Fruit fly (Drosophila melanogaster) whole organism, embryonic: ENCODE data around the gene SecCl.

Source experiments
- Atf-2 ChIP-seq: fragments of 200-800 bp; sonication (Bioruptor generic); optimal IDR thresholded peaks from 2 replicates; lab custom pipeline; 2016; ENCODE audit warnings: missing biosample characterization, missing genetic modification characterization
- B-H2 ChIP-seq: fragments of 200-800 bp; sonication (Bioruptor generic); optimal IDR thresholded peaks from 2 replicates; lab custom pipeline; 2018; ENCODE audit warnings: missing biosample characterization, mild to moderate bottlenecking, missing genetic modification characterization
- Blimp-1 ChIP-seq: fragments of 200-800 bp; sonication (Bioruptor generic); optimal IDR thresholded peaks from 3 replicates; lab custom pipeline; 2018; ENCODE audit warnings: missing biosample characterization, missing genetic modification characterization, mild to moderate bottlenecking, moderate library complexity, missing genetic modification reagents
- BtbVII ChIP-seq: fragments of 200-800 bp; sonication (Bioruptor generic); optimal IDR thresholded peaks from 3 replicates; lab custom pipeline; 2017; ENCODE audit warnings: missing biosample characterization, mild to moderate bottlenecking, missing genetic modification characterization
- CG10321 ChIP-seq: fragments of 200-800 bp; sonication (Bioruptor generic); IDR thresholded peaks from 2 replicates; pipeline ENCODE4 v1.3.6; 2022; ENCODE audit warnings: missing biosample characterization, missing genetic modification characterization
- CG10543 ChIP-seq: fragments of 200-800 bp; sonication (Bioruptor generic); optimal IDR thresholded peaks from 3 replicates; lab custom pipeline; 2017; ENCODE audit warnings: missing biosample characterization, mild to moderate bottlenecking, missing genetic modification characterization, moderate library complexity
- CG11560 ChIP-seq: fragments of 200-800 bp; sonication (Bioruptor generic); IDR thresholded peaks from 3 replicates; pipeline ENCODE4 v1.3.6; 2022; ENCODE audit warnings: missing biosample characterization, missing genetic modification characterization
- CG1233 ChIP-seq: fragments of 200-800 bp; sonication (Bioruptor generic); optimal IDR thresholded peaks from 4 replicates; lab custom pipeline; 2018; ENCODE audit warnings: missing biosample characterization, mild to moderate bottlenecking, missing genetic modification characterization
- CG13624 ChIP-seq: fragments of 200-800 bp; sonication (Bioruptor generic); optimal IDR thresholded peaks from 2 replicates; lab custom pipeline; 2016; ENCODE audit warnings: missing biosample characterization, missing genetic modification characterization
- CG13894 ChIP-seq: fragments of 200-800 bp; sonication (Bioruptor generic); optimal IDR thresholded peaks from 3 replicates; lab custom pipeline; 2018; ENCODE audit warnings: missing biosample characterization, mild to moderate bottlenecking, missing genetic modification characterization, moderate library complexity
- CG1603 ChIP-seq: fragments of 200-800 bp; sonication (Bioruptor generic); optimal IDR thresholded peaks from 2 replicates; lab custom pipeline; 2019; ENCODE audit warnings: missing biosample characterization, mild to moderate bottlenecking, missing genetic modification characterization, moderate library complexity
- CG2678 ChIP-seq: fragments of 200-800 bp; sonication (Bioruptor generic); optimal IDR thresholded peaks from 3 replicates; lab custom pipeline; 2019; ENCODE audit warnings: missing biosample characterization, mild to moderate bottlenecking, missing genetic modification characterization, moderate library complexity
- CG32532 ChIP-seq: fragments of 200-800 bp; sonication (Bioruptor generic); IDR thresholded peaks from 2 replicates; pipeline ENCODE4 v1.3.6; 2022; ENCODE audit warnings: missing biosample characterization, missing genetic modification characterization
- CG32772 ChIP-seq: fragments of 200-800 bp; sonication (Bioruptor generic); IDR thresholded peaks from 2 replicates; pipeline ENCODE4 v1.3.6; 2022; ENCODE audit warnings: missing biosample characterization, missing genetic modification characterization
- CG34422 ChIP-seq: fragments of 200-800 bp; sonication (Bioruptor generic); IDR thresholded peaks from 3 replicates; pipeline ENCODE4 v1.3.6; 2022; ENCODE audit warnings: missing biosample characterization, missing genetic modification characterization
- CG42726 ChIP-seq: fragments of 200-800 bp; sonication (Bioruptor generic); IDR thresholded peaks from 2 replicates; pipeline ENCODE4 v1.3.6; 2022; ENCODE audit warnings: missing biosample characterization, missing genetic modification characterization; ENCODE audit not compliant: partially characterized antibody
- CG5953 ChIP-seq: fragments of 200-800 bp; sonication (Bioruptor generic); IDR thresholded peaks from 2 replicates; pipeline ENCODE4 v1.3.6; 2022; ENCODE audit warnings: missing biosample characterization, missing genetic modification characterization
- CG9609 ChIP-seq: fragments of 200-800 bp; sonication (Bioruptor generic); optimal IDR thresholded peaks from 3 replicates; lab custom pipeline; 2016; ENCODE audit warnings: missing biosample characterization, missing genetic modification characterization
- CG9876 ChIP-seq: fragments of 200-800 bp; sonication (Bioruptor generic); optimal IDR thresholded peaks from 2 replicates; lab custom pipeline; 2016; ENCODE audit warnings: missing biosample characterization, missing genetic modification characterization
- Dek ChIP-seq: fragments of 200-800 bp; sonication (Bioruptor generic); optimal IDR thresholded peaks from 3 replicates; lab custom pipeline; 2019; ENCODE audit warnings: missing biosample characterization, mild to moderate bottlenecking, missing genetic modification characterization, moderate library complexity
- Doc2 ChIP-seq: fragments of 200-800 bp; sonication (Bioruptor generic); IDR thresholded peaks from 2 replicates; pipeline ENCODE4 v1.3.6; 2022; ENCODE audit warnings: missing biosample characterization, missing genetic modification characterization
- Eip74EF ChIP-seq, 2 experiments: fragments of 200-800 bp in 1 of 2; fragments of >200 bp in 1 of 2; sonication (Bioruptor generic) in 1 of 2; optimal IDR thresholded peaks; 2 replicates each; lab custom pipeline; 2017 to 2019; ENCODE audit warnings: missing biosample characterization in 2 of 2, missing genetic modification characterization in 2 of 2, mild to moderate bottlenecking in 1 of 2, moderate library complexity in 1 of 2
- Ets97D ChIP-seq: fragments of 200-800 bp; sonication (Bioruptor generic); optimal IDR thresholded peaks from 3 replicates; lab custom pipeline; 2016; ENCODE audit warnings: missing biosample characterization, missing genetic modification characterization
- HLH4C ChIP-seq: fragments of 200-800 bp; sonication (Bioruptor generic); IDR thresholded peaks from 3 replicates; pipeline ENCODE4 v1.3.6; 2022; ENCODE audit warnings: missing biosample characterization, missing genetic modification characterization; ENCODE audit not compliant: partially characterized antibody
- HLHmδ ChIP-seq: fragments of 200-800 bp; sonication (Bioruptor generic); optimal IDR thresholded peaks from 2 replicates; lab custom pipeline; 2018; ENCODE audit warnings: missing biosample characterization, mild to moderate bottlenecking, missing genetic modification characterization, moderate library complexity
- Mad ChIP-seq: fragments of 200-800 bp; sonication (Bioruptor generic); optimal IDR thresholded peaks from 2 replicates; lab custom pipeline; 2016; ENCODE audit warnings: missing biosample characterization, missing genetic modification characterization
- Oaz ChIP-seq: fragments of 200-800 bp; sonication (Bioruptor generic); IDR thresholded peaks from 2 replicates; pipeline ENCODE4 v1.3.6; 2022; ENCODE audit warnings: missing biosample characterization, missing genetic modification characterization
- Ptx1 ChIP-seq: fragments of 200-800 bp; sonication (Bioruptor generic); IDR thresholded peaks from 2 replicates; pipeline ENCODE4 v1.3.6; 2022; ENCODE audit warnings: missing biosample characterization, missing genetic modification characterization
- Rfx ChIP-seq: fragments of 200-800 bp; sonication (Bioruptor generic); IDR thresholded peaks from 2 replicates; pipeline ENCODE4 v1.3.6; 2022; ENCODE audit warnings: missing biosample characterization, missing genetic modification characterization
- abd-A ChIP-seq: fragments of 200-800 bp; sonication (Bioruptor generic); optimal IDR thresholded peaks from 3 replicates; lab custom pipeline; 2019; ENCODE audit warnings: missing biosample characterization, mild to moderate bottlenecking, missing genetic modification characterization, moderate library complexity
- bcd ChIP-seq: fragments of 200-800 bp; sonication (Bioruptor generic); optimal IDR thresholded peaks from 2 replicates; lab custom pipeline; 2017; ENCODE audit warnings: missing biosample characterization, mild to moderate bottlenecking, missing genetic modification characterization
- chinmo ChIP-seq: fragments of 200-800 bp; sonication (Bioruptor generic); IDR thresholded peaks from 4 replicates; pipeline ENCODE4 v1.3.6; 2022; ENCODE audit warnings: missing biosample characterization, missing genetic modification characterization; ENCODE audit not compliant: partially characterized antibody
- chn ChIP-seq: fragments of 200-800 bp; sonication (Bioruptor generic); optimal IDR thresholded peaks from 2 replicates; lab custom pipeline; 2016; ENCODE audit warnings: missing biosample characterization, missing genetic modification characterization
- esg ChIP-seq: fragments of 200-800 bp; sonication (Bioruptor generic); conservative IDR thresholded peaks from 2 replicates; pipeline ENCODE4 v1.3.6; 2022; ENCODE audit warnings: missing biosample characterization, missing genetic modification characterization
- eyg ChIP-seq: fragments of 200-800 bp; sonication (Bioruptor generic); optimal IDR thresholded peaks from 3 replicates; lab custom pipeline; 2016; ENCODE audit warnings: missing biosample characterization, missing genetic modification characterization
- ftz-f1 ChIP-seq: fragments of 200-800 bp; sonication (Bioruptor generic); optimal IDR thresholded peaks from 2 replicates; lab custom pipeline; 2016; ENCODE audit warnings: missing biosample characterization, missing genetic modification characterization
- gce ChIP-seq: fragments of 200-800 bp; sonication (Bioruptor generic); IDR thresholded peaks from 3 replicates; pipeline ENCODE4 v1.3.6; 2022; ENCODE audit warnings: missing biosample characterization, missing genetic modification characterization
- grn ChIP-seq: fragments of 200-800 bp; sonication (Bioruptor generic); optimal IDR thresholded peaks from 3 replicates; lab custom pipeline; 2017; ENCODE audit warnings: missing biosample characterization, missing genetic modification characterization
- hbn ChIP-seq: fragments of 200-800 bp; sonication (Bioruptor generic); IDR thresholded peaks from 2 replicates; pipeline ENCODE4 v1.3.6; 2022; ENCODE audit warnings: missing biosample characterization, missing genetic modification characterization; ENCODE audit not compliant: partially characterized antibody
- kay ChIP-seq: fragments of 200-800 bp; sonication (Bioruptor generic); optimal IDR thresholded peaks from 2 replicates; lab custom pipeline; 2016; ENCODE audit warnings: missing biosample characterization, missing genetic modification characterization
- knrl ChIP-seq: fragments of 200-800 bp; sonication (Bioruptor generic); IDR thresholded peaks from 3 replicates; pipeline ENCODE4 v1.3.6; 2022; ENCODE audit warnings: missing biosample characterization, missing genetic modification characterization; ENCODE audit not compliant: partially characterized antibody
- mirr ChIP-seq: fragments of 200-800 bp; sonication (Bioruptor generic); optimal IDR thresholded peaks from 3 replicates; lab custom pipeline; 2018; ENCODE audit warnings: missing biosample characterization, mild to moderate bottlenecking, missing genetic modification characterization
- rib ChIP-seq: fragments of 200-800 bp; sonication (Bioruptor generic); IDR thresholded peaks from 2 replicates; pipeline ENCODE4 v1.3.6; 2022; ENCODE audit warnings: missing biosample characterization, missing genetic modification characterization
- sd ChIP-seq: fragments of 200-800 bp; sonication (Bioruptor generic); optimal IDR thresholded peaks from 3 replicates; lab custom pipeline; 2018; ENCODE audit warnings: missing biosample characterization, mild to moderate bottlenecking, missing genetic modification characterization, moderate library complexity
- sim ChIP-seq: fragments of 200-800 bp; sonication (Bioruptor generic); IDR thresholded peaks from 2 replicates; pipeline ENCODE4 v1.3.6; 2022; ENCODE audit warnings: missing biosample characterization, missing genetic modification characterization
- tup ChIP-seq: fragments of 200-800 bp; sonication (Bioruptor generic); optimal IDR thresholded peaks from 2 replicates; lab custom pipeline; 2016; ENCODE audit warnings: missing biosample characterization, mild to moderate bottlenecking, missing genetic modification characterization, moderate library complexity
- twi ChIP-seq: fragments of 200-800 bp; optimal IDR thresholded peaks from 2 replicates; lab custom pipeline; 2019; ENCODE audit warnings: missing biosample characterization, mild to moderate bottlenecking, missing genetic modification characterization, moderate library complexity
- wdn ChIP-seq: fragments of 200-800 bp; sonication (Bioruptor generic); IDR thresholded peaks from 2 replicates; pipeline ENCODE4 v1.3.6; 2022; ENCODE audit warnings: missing biosample characterization, missing genetic modification characterization
- zf30C ChIP-seq: fragments of 200-800 bp; sonication (Bioruptor generic); optimal IDR thresholded peaks from 3 replicates; lab custom pipeline; 2018; ENCODE audit warnings: missing biosample characterization, mild to moderate bottlenecking, missing genetic modification characterization
- zfh2 ChIP-seq: fragments of 200-800 bp; sonication (Bioruptor generic); optimal IDR thresholded peaks from 2 replicates; lab custom pipeline; 2016; ENCODE audit warnings: missing biosample characterization, missing genetic modification characterization

The SecCl gene

dm6 chr3L:17428779-17429178, 41.1 kb upstream of the SecCl start, which contains the start of gene Gorab (continued):
- TF ChIP-seq CG34422 (GFP tag; lab: Robert Waterston, UW) = peak; percentile 97
- peak; percentile 82; the same call in 1 of the 3 replicates for TF ChIP-seq gce (GFP tag; lab: Robert Waterston, UW)
- TF ChIP-seq Dek = peak; percentile 62
- TF ChIP-seq hbn (GFP tag; lab: Robert Waterston, UW) = peak; percentile 57
- peak; percentile 90 for TF ChIP-seq chn (GFP tag; lab: Kevin White, UChicago)
- peak; percentile 24 for TF ChIP-seq B-H2 (GFP tag; lab: Kevin White, UChicago)
- TF ChIP-seq CG11560 (tag; lab: Robert Waterston, UW) = peak; percentile 93
- no peak for TF ChIP-seq sd
- no peak for TF ChIP-seq zf30C (GFP tag; lab: Kevin White, UChicago)
- TF ChIP-seq zfh2 (GFP tag; lab: Kevin White, UChicago) = peak; percentile 67
- peak; percentile 97 for TF ChIP-seq CG32772 (GFP tag; lab: Robert Waterston, UW)
- peak; percentile 85 for TF ChIP-seq CG2678 (tag; lab: Kevin White, UChicago)
- TF ChIP-seq Mad (GFP tag; lab: Kevin White, UChicago) = peak; percentile 92
- peak; percentile 80 for TF ChIP-seq Oaz (GFP tag; lab: Robert Waterston, UW)
- TF ChIP-seq CG42726 = no peak
- TF ChIP-seq CG9876 (GFP tag; lab: Kevin White, UChicago) = peak; percentile 48
- peak; percentile 77 for TF ChIP-seq CG13624 (GFP tag; lab: Kevin White, UChicago)
- peak; percentile 82 for TF ChIP-seq Ets97D (GFP tag; lab: Kevin White, UChicago)
- TF ChIP-seq HLHmδ (GFP tag; lab: Kevin White, UChicago) = no peak
- TF ChIP-seq CG1233 = peak; percentile 68
- TF ChIP-seq CG9609 (GFP tag; lab: Kevin White, UChicago) = peak; percentile 77
- TF ChIP-seq sim (GFP tag; lab: Robert Waterston, UW) = peak; percentile 86
- TF ChIP-seq bcd (GFP tag; lab: Kevin White, UChicago) = peak; percentile 92
- TF ChIP-seq knrl (GFP tag; lab: Robert Waterston, UW) = peak; percentile 66
- peak; percentile 75; the same call in 1 of the 2 replicates for TF ChIP-seq Doc2 (GFP tag; lab: Robert Waterston, UW)
- TF ChIP-seq tup (GFP tag; lab: Kevin White, UChicago) = peak; percentile 77
- peak; percentile 52; the same call in 1 of the 2 replicates for TF ChIP-seq CG10321 (GFP tag; lab: Robert Waterston, UW)
- TF ChIP-seq, all 482 proteins: peak for 407

dm6 chr3L:17430390-17430789, 39.5 kb upstream of the SecCl start:
- TF ChIP-seq Blimp-1 (GFP tag; lab: Kevin White, UChicago) (peak; percentile 18), BtbVII (GFP tag; lab: Kevin White, UChicago) (peak; percentile 8), kay (GFP tag; lab: Kevin White, UChicago) (peak; percentile 46), mirr (GFP tag; lab: Kevin White, UChicago) (peak; percentile 67), CG5953 (GFP tag; lab: Robert Waterston, UW) (0 out of 2 replicates have a peak, but pooled peaks have one; percentile 22), CG10543 (GFP tag; lab: Kevin White, UChicago) (peak; percentile 81), wdn (no peak), ftz-f1 (GFP tag; lab: Kevin White, UChicago) (peak; percentile 21), grn (peak; percentile 67), twi (tag; lab: Kevin White, UChicago) (no peak), CG32532 (GFP tag; lab: Robert Waterston, UW) (0 out of 2 replicates have a peak, but pooled peaks have one; percentile 10), esg (no peak), Eip74EF (GFP tag; optimal IDR thresholded peaks at IDR 0.05; lab: Kevin White, UChicago) (peak in 1 of 2 experiments; percentile 43), Ptx1 (GFP tag; lab: Robert Waterston, UW) (no peak), abd-A (tag; lab: Kevin White, UChicago) (peak; percentile 39), CG1603 (tag; lab: Kevin White, UChicago) (no peak), CG13894 (tag; lab: Kevin White, UChicago) (peak; percentile 73), eyg (no peak), chinmo (GFP tag; lab: Robert Waterston, UW) (peak; percentile 87; the same call in 3 of the 4 replicates), HLH4C (0 out of 3 replicates have a peak, but pooled peaks have one; percentile 29), rib (GFP tag; lab: Robert Waterston, UW) (peak; percentile 43; the same call in 1 of the 2 replicates), Atf-2 (GFP tag; lab: Kevin White, UChicago) (no peak), Rfx (peak; percentile 5; the same call in 1 of the 2 replicates)
